1 fruit fly cellular context compared by ENCODE assay signal in the genomic region with DNA sequence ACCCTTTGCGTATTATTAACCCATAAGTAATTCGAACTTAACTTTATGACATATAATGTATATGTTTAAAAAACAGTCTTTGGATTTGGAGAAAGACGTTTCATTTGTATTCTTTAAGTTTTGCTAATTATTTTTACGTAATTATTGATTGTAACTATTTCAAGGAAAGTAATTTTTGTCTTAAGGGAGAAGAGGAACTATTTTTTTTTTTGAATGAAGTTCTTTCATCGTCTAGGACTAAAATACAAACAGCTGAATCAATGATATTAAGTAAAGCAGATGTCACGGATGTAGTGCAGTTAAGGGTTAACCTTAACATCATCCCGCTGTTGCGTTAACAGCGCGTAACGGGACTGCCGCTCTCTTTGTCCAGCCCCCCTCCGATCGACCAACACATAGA.
TF ChIP-seq lines count a peak whose summit lies in the region.

No protein-coding gene starts in this region.

TF ChIP-seq in whole organism, embryonic, 481 proteins besides CTCF, POLR2A, EP300 and RAD21 (continued from another document and continues in another):
- TF ChIP-seq pnt (GFP tag; optimal IDR thresholded peaks at IDR 0.05; lab: Kevin White, UChicago) (no peak), fd96Cb (tag; optimal IDR thresholded peaks at IDR 0.05; lab: Kevin White, UChicago) (peak; percentile 55), Hr78 (GFP tag; optimal IDR thresholded peaks at IDR 0.05; lab: Kevin White, UChicago) (no peak), CG12236 (GFP tag; optimal IDR thresholded peaks at IDR 0.05; lab: Kevin White, UChicago) (no peak), Mad (GFP tag; optimal IDR thresholded peaks at IDR 0.05; lab: Kevin White, UChicago) (no peak), salm (tag; optimal IDR thresholded peaks at IDR 0.05; lab: Kevin White, UChicago) (no peak), NK7.1 (GFP tag; optimal IDR thresholded peaks at IDR 0.05; lab: Kevin White, UChicago) (peak; percentile 43), CG15696 (tag; optimal IDR thresholded peaks at IDR 0.05; lab: Kevin White, UChicago) (no peak), sens (GFP tag; lab: Kevin White, UChicago) (peak; percentile 89), CG6683 (GFP tag; optimal IDR thresholded peaks at IDR 0.05; lab: Kevin White, UChicago) (no peak), abd-A (tag; optimal IDR thresholded peaks at IDR 0.05; lab: Kevin White, UChicago) (no peak), dan (GFP tag; IDR thresholded peaks at IDR 0.05; lab: Robert Waterston, UW) (no peak), CG11456 (GFP tag; IDR thresholded peaks at IDR 0.05; lab: Robert Waterston, UW) (no peak), CG18619 (GFP tag; optimal IDR thresholded peaks at IDR 0.05; lab: Kevin White, UChicago) (peak; percentile 56), hbn (GFP tag; IDR thresholded peaks at IDR 0.05; lab: Robert Waterston, UW; ENCODE audit: partially characterized antibody) (no peak), grn (GFP tag; optimal IDR thresholded peaks at IDR 0.05; lab: Kevin White, UChicago) (no peak), gsb (GFP tag; IDR thresholded peaks at IDR 0.05; lab: Robert Waterston, UW) (no peak), ara (GFP tag; IDR thresholded peaks at IDR 0.05; lab: Robert Waterston, UW) (no peak), Xrp1 (GFP tag; IDR thresholded peaks at IDR 0.05; lab: Robert Waterston, UW) (peak; percentile 32; the same call in 1 of the 2 replicates), so (GFP tag; IDR thresholded peaks at IDR 0.05; lab: Robert Waterston, UW) (no peak), CG4282 (GFP tag; optimal IDR thresholded peaks at IDR 0.05; lab: Kevin White, UChicago) (no peak), Poxn (GFP tag; IDR thresholded peaks at IDR 0.05; lab: Robert Waterston, UW) (no peak), Eip74EF (GFP tag; optimal IDR thresholded peaks at IDR 0.05; lab: Kevin White, UChicago) (peak in 1 of 2 experiments; percentile 14), Fer1 (GFP tag; optimal IDR thresholded peaks at IDR 0.05; lab: Kevin White, UChicago) (peak; percentile 60), bsh (GFP tag; optimal IDR thresholded peaks at IDR 0.05; lab: Kevin White, UChicago) (peak in 1 of 2 experiments; percentile 56), Ets97D (GFP tag; optimal IDR thresholded peaks at IDR 0.05; lab: Kevin White, UChicago) (no peak), tgo (GFP tag; IDR thresholded peaks at IDR 0.05; lab: Robert Waterston, UW) (no peak), gem (tag; optimal IDR thresholded peaks at IDR 0.05; lab: Kevin White, UChicago) (peak; percentile 75), nom (GFP tag; optimal IDR thresholded peaks at IDR 0.05; lab: Kevin White, UChicago) (no peak), Rx (GFP tag; IDR thresholded peaks at IDR 0.05; lab: Robert Waterston, UW) (no peak), zf30C (GFP tag; optimal IDR thresholded peaks at IDR 0.05; lab: Kevin White, UChicago) (no peak), CG5180 (GFP tag; optimal IDR thresholded peaks at IDR 0.05; lab: Kevin White, UChicago) (peak; percentile 9), gcm2 (GFP tag; optimal IDR thresholded peaks at IDR 0.05; lab: Kevin White, UChicago) (no peak), CG3726 (GFP tag; IDR thresholded peaks at IDR 0.05; lab: Robert Waterston, UW) (no peak), ind (GFP tag; optimal IDR thresholded peaks at IDR 0.05; lab: Kevin White, UChicago) (peak; percentile 32), Taf1 (GFP tag; IDR thresholded peaks at IDR 0.05; lab: Robert Waterston, UW) (peak; percentile 17; the same call in 1 of the 2 replicates), mirr (GFP tag; optimal IDR thresholded peaks at IDR 0.05; lab: Kevin White, UChicago) (no peak), CG12071 (GFP tag; optimal IDR thresholded peaks at IDR 0.05; lab: Kevin White, UChicago) (no peak), Oaz (GFP tag; IDR thresholded peaks at IDR 0.05; lab: Robert Waterston, UW) (no peak), CG7372 (GFP tag; IDR thresholded peaks at IDR 0.05; lab: Robert Waterston, UW) (no peak), CG10274 (GFP tag; optimal IDR thresholded peaks at IDR 0.05; lab: Kevin White, UChicago) (no peak), Elba2 (GFP tag; optimal IDR thresholded peaks at IDR 0.05; lab: Kevin White, UChicago) (no peak), MTF-1 (GFP tag; optimal IDR thresholded peaks at IDR 0.05; lab: Kevin White, UChicago; ENCODE audit: borderline replicate concordance) (no peak), mam (GFP tag; optimal IDR thresholded peaks at IDR 0.05; lab: Kevin White, UChicago) (peak; percentile 34), CG30431 (GFP tag; optimal IDR thresholded peaks at IDR 0.05; lab: Kevin White, UChicago) (peak; percentile 3), CG10321 (GFP tag; IDR thresholded peaks at IDR 0.05; lab: Robert Waterston, UW) (no peak), CG13894 (tag; optimal IDR thresholded peaks at IDR 0.05; lab: Kevin White, UChicago) (peak; percentile 16), CG12391 (tag; optimal IDR thresholded peaks at IDR 0.05; lab: Kevin White, UChicago) (peak; percentile 62), Hsf (GFP tag; optimal IDR thresholded peaks at IDR 0.05; lab: Kevin White, UChicago) (peak; percentile 61), C15 (GFP tag; IDR thresholded peaks at IDR 0.05; lab: Robert Waterston, UW) (no peak), seq (GFP tag; IDR thresholded peaks at IDR 0.05; lab: Robert Waterston, UW) (0 out of 2 replicates have a peak, but pooled peaks have one; percentile 19), Opbp (GFP tag; IDR thresholded peaks at IDR 0.05; lab: Robert Waterston, UW; ENCODE audit: partially characterized antibody) (no peak), Dfd (GFP tag; optimal IDR thresholded peaks at IDR 0.05; lab: Kevin White, UChicago) (no peak), CG2202 (tag; optimal IDR thresholded peaks at IDR 0.05; lab: Kevin White, UChicago) (no peak), CG7271 (tag; optimal IDR thresholded peaks at IDR 0.05; lab: Kevin White, UChicago) (no peak), CG31441 (GFP tag; IDR thresholded peaks at IDR 0.05; lab: Robert Waterston, UW) (peak; percentile 66), CG2199 (GFP tag; IDR thresholded peaks at IDR 0.05; lab: Robert Waterston, UW) (no peak), CG17912 (GFP tag; optimal IDR thresholded peaks at IDR 0.05; lab: Kevin White, UChicago) (no peak), nerfin-2 (GFP tag; IDR thresholded peaks at IDR 0.05; lab: Robert Waterston, UW; ENCODE audit: partially characterized antibody) (no peak), CG30403 (GFP tag; optimal IDR thresholded peaks at IDR 0.05; lab: Kevin White, UChicago) (peak; percentile 66), CG32767 (GFP tag; IDR thresholded peaks at IDR 0.05; lab: Robert Waterston, UW) (no peak), eve (GFP tag; optimal IDR thresholded peaks at IDR 0.05; lab: Kevin White, UChicago) (no peak), Mes4 (GFP tag; optimal IDR thresholded peaks at IDR 0.05; lab: Kevin White, UChicago) (no peak), Optix (GFP tag; IDR thresholded peaks at IDR 0.05; lab: Robert Waterston, UW) (no peak), Hey (tag; optimal IDR thresholded peaks at IDR 0.05; lab: Kevin White, UChicago) (no peak), yki (optimal IDR thresholded peaks at IDR 0.05; lab: Kevin White, UChicago) (no peak), Tbp (GFP tag; optimal IDR thresholded peaks at IDR 0.05; lab: Kevin White, UChicago) (no peak), Sox100B (GFP tag; optimal IDR thresholded peaks at IDR 0.05; lab: Kevin White, UChicago) (peak; percentile 56), toy (GFP tag; IDR thresholded peaks at IDR 0.05; lab: Robert Waterston, UW) (no peak), en (GFP tag; optimal IDR thresholded peaks at IDR 0.05; lab: Kevin White, UChicago) (no peak), CG8290 (GFP tag; optimal IDR thresholded peaks at IDR 0.05; lab: Kevin White, UChicago) (no peak), CG8290 (tag; optimal IDR thresholded peaks at IDR 0.05; lab: Kevin White, UChicago) (no peak), vfl (GFP tag; optimal IDR thresholded peaks at IDR 0.05; lab: Kevin White, UChicago) (no peak), Atf6 (GFP tag; IDR thresholded peaks at IDR 0.05; lab: Robert Waterston, UW) (0 out of 2 replicates have a peak, but pooled peaks have one; percentile 13), TFAM (GFP tag; optimal IDR thresholded peaks at IDR 0.05; lab: Kevin White, UChicago) (no peak), wor (GFP tag; IDR thresholded peaks at IDR 0.05; lab: Robert Waterston, UW) (no peak), CG34422 (GFP tag; IDR thresholded peaks at IDR 0.05; lab: Robert Waterston, UW) (no peak), HmgZ (tag; optimal IDR thresholded peaks at IDR 0.05; lab: Kevin White, UChicago) (no peak), PHDP (tag; optimal IDR thresholded peaks at IDR 0.05; lab: Kevin White, UChicago) (peak; percentile 54), CG12942 (GFP tag; optimal IDR thresholded peaks at IDR 0.05; lab: Kevin White, UChicago) (peak; percentile 11), CG9817 (tag; optimal IDR thresholded peaks at IDR 0.05; lab: Kevin White, UChicago) (peak; percentile 11), hkb (optimal IDR thresholded peaks at IDR 0.05; lab: Kevin White, UChicago) (no peak), hkb (GFP tag; IDR thresholded peaks at IDR 0.05; lab: Robert Waterston, UW) (0 out of 2 replicates have a peak, but pooled peaks have one; percentile 37), sob (GFP tag; IDR thresholded peaks at IDR 0.05; lab: Robert Waterston, UW) (no peak), CG31388 (GFP tag; optimal IDR thresholded peaks at IDR 0.05; lab: Kevin White, UChicago) (no peak), CG14014 (GFP tag; IDR thresholded peaks at IDR 0.05; lab: Robert Waterston, UW) (no peak), CG10431 (GFP tag; optimal IDR thresholded peaks at IDR 0.05; lab: Kevin White, UChicago) (no peak), CG7556 (GFP tag; optimal IDR thresholded peaks at IDR 0.05; lab: Kevin White, UChicago) (peak; percentile 82), HLHmδ (GFP tag; optimal IDR thresholded peaks at IDR 0.05; lab: Kevin White, UChicago) (no peak), Spps (tag; optimal IDR thresholded peaks at IDR 0.05; lab: Kevin White, UChicago) (peak; percentile 29), dm (GFP tag; optimal IDR thresholded peaks at IDR 0.05; lab: Kevin White, UChicago) (no peak), twi (tag; optimal IDR thresholded peaks at IDR 0.05; lab: Kevin White, UChicago) (no peak), zen (tag; optimal IDR thresholded peaks at IDR 0.05; lab: Kevin White, UChicago) (no peak), ewg (GFP tag; optimal IDR thresholded peaks at IDR 0.05; lab: Kevin White, UChicago) (no peak), gt (GFP tag; IDR thresholded peaks at IDR 0.05; lab: Robert Waterston, UW) (no peak), CG7928 (GFP tag; optimal IDR thresholded peaks at IDR 0.05; lab: Kevin White, UChicago) (no peak), CG12155 (GFP tag; optimal IDR thresholded peaks at IDR 0.05; lab: Kevin White, UChicago) (peak; percentile 13), CG17568 (GFP tag; optimal IDR thresholded peaks at IDR 0.05; lab: Kevin White, UChicago) (no peak), vvl (GFP tag; IDR thresholded peaks at IDR 0.05; lab: Robert Waterston, UW) (no peak), Sry-β (GFP tag; optimal IDR thresholded peaks at IDR 0.05; lab: Kevin White, UChicago) (no peak), Awh (GFP tag; IDR thresholded peaks at IDR 0.05; lab: Robert Waterston, UW) (no peak), ttk (GFP tag; IDR thresholded peaks at IDR 0.05; lab: Robert Waterston, UW) (no peak), kay (GFP tag; optimal IDR thresholded peaks at IDR 0.05; lab: Kevin White, UChicago) (no peak), NC2α (GFP tag; optimal IDR thresholded peaks at IDR 0.05; lab: Kevin White, UChicago) (no peak), Dp (GFP tag; optimal IDR thresholded peaks at IDR 0.05; lab: Kevin White, UChicago) (no peak), prd (optimal IDR thresholded peaks at IDR 0.05; lab: Kevin White, UChicago) (no peak), prd (GFP tag; IDR thresholded peaks at IDR 0.05; lab: Robert Waterston, UW) (0 out of 3 replicates have a peak, but pooled peaks have one; percentile 27), CG5245 (GFP tag; optimal IDR thresholded peaks at IDR 0.05; lab: Kevin White, UChicago) (no peak), CG1529 (GFP tag; optimal IDR thresholded peaks at IDR 0.05; lab: Kevin White, UChicago) (no peak), CG11723 (GFP tag; optimal IDR thresholded peaks at IDR 0.05; lab: Kevin White, UChicago) (no peak), klu (GFP tag; IDR thresholded peaks at IDR 0.05; lab: Robert Waterston, UW) (no peak), org-1 (GFP tag; optimal IDR thresholded peaks at IDR 0.05; lab: Kevin White, UChicago) (peak; percentile 54), Dip3 (GFP tag; optimal IDR thresholded peaks at IDR 0.05; lab: Kevin White, UChicago) (peak; percentile 12), ash1 (GFP tag; optimal IDR thresholded peaks at IDR 0.05; lab: Kevin White, UChicago) (no peak), phol (tag; optimal IDR thresholded peaks at IDR 0.05; lab: Kevin White, UChicago) (peak; percentile 49), ro (GFP tag; IDR thresholded peaks at IDR 0.05; lab: Robert Waterston, UW) (no peak), CG2120 (GFP tag; optimal IDR thresholded peaks at IDR 0.05; lab: Kevin White, UChicago) (peak; percentile 77), CG1832 (GFP tag; optimal IDR thresholded peaks at IDR 0.05; lab: Kevin White, UChicago) (no peak), zfh1 (GFP tag; IDR thresholded peaks at IDR 0.05; lab: Robert Waterston, UW) (no peak), vnd (GFP tag; IDR thresholded peaks at IDR 0.05; lab: Robert Waterston, UW; ENCODE audit: partially characterized antibody) (no peak), sc (optimal IDR thresholded peaks at IDR 0.05; lab: Kevin White, UChicago) (no peak), sc (GFP tag; optimal IDR thresholded peaks at IDR 0.05; lab: Kevin White, UChicago) (no peak), tna (GFP tag; IDR thresholded peaks at IDR 0.05; lab: Robert Waterston, UW; ENCODE audit: partially characterized antibody) (no peak), danr (GFP tag; IDR thresholded peaks at IDR 0.05; lab: Robert Waterston, UW) (no peak), bowl (GFP tag; IDR thresholded peaks at IDR 0.05; lab: Robert Waterston, UW) (no peak), CG13123 (GFP tag; optimal IDR thresholded peaks at IDR 0.05; lab: Kevin White, UChicago) (no peak), Sin3A (optimal IDR thresholded peaks at IDR 0.05; lab: Kevin White, UChicago) (no peak), Adf1 (GFP tag; IDR thresholded peaks at IDR 0.05; lab: Robert Waterston, UW) (no peak), CG1603 (tag; optimal IDR thresholded peaks at IDR 0.05; lab: Kevin White, UChicago) (no peak), CG13775 (GFP tag; optimal IDR thresholded peaks at IDR 0.05; lab: Kevin White, UChicago) (peak; percentile 44), Bteb2 (GFP tag; optimal IDR thresholded peaks at IDR 0.05; lab: Kevin White, UChicago) (peak; percentile 20), CG12659 (GFP tag; optimal IDR thresholded peaks at IDR 0.05; lab: Kevin White, UChicago) (peak; percentile 42), jumu (GFP tag; optimal IDR thresholded peaks at IDR 0.05; lab: Kevin White, UChicago) (no peak)
